Fruit fly (Drosophila melanogaster): ENCODE measurements around the gene CG8319.

DNA sequence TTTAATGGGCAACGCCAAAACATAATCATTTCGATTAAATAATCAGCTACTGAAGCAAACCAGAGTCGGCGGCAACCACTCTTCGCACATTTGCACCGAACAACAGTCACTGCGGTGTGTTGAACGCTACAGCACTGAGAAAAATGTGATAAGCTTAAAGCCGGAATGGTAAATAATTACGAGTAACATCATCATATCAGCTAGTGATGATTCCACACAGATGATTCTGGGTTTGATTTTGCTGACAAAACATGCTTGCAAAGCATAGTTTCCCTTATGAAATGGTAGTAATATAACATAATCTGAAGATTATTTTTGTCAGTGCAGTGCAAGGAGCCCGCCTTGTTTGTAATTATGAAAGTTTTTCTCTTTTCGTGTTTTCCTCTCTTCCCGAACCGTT lies 29.0 kb upstream of the CG8319 start:
- TF ChIP-seq Sin3A (optimal IDR thresholded peaks at IDR 0.05), result no peak
- TF ChIP-seq psq (optimal IDR thresholded peaks at IDR 0.05), result no peak
- TF ChIP-seq Myc (optimal IDR thresholded peaks at IDR 0.05), result no peak
- TF ChIP-seq ttk (optimal IDR thresholded peaks at IDR 0.05), result no peak
- no peak for TF ChIP-seq insv (optimal IDR thresholded peaks at IDR 0.05)
- no peak for TF ChIP-seq h (optimal IDR thresholded peaks at IDR 0.05)

All from Kc167 (cell line).